Fruit fly (Drosophila melanogaster) whole organism, embryonic: Measurements from ENCODE around the gene Ilp7.

Source experiments
- Abd-B ChIP-seq: fragments of 200-800 bp; sonication (Bioruptor generic); optimal IDR thresholded peaks from 2 replicates; lab custom pipeline; 2018; ENCODE audit warnings: missing biosample characterization, mild to moderate bottlenecking, missing genetic modification characterization, moderate library complexity
- Aef1 ChIP-seq: fragments of 200-800 bp; sonication (Bioruptor generic); IDR thresholded peaks from 3 replicates; pipeline ENCODE4 v1.3.6; 2022; ENCODE audit warnings: missing biosample characterization, missing genetic modification characterization
- CG10366 ChIP-seq: fragments of 200-800 bp; sonication (Bioruptor generic); IDR thresholded peaks from 2 replicates; pipeline ENCODE4 v1.3.6; 2022; ENCODE audit warnings: missing biosample characterization, missing genetic modification characterization
- CG12219 ChIP-seq: fragments of 200-800 bp; sonication (Bioruptor generic); optimal IDR thresholded peaks from 3 replicates; lab custom pipeline; 2018; ENCODE audit warnings: missing biosample characterization, mild to moderate bottlenecking, missing genetic modification characterization
- CG13624 ChIP-seq: fragments of 200-800 bp; sonication (Bioruptor generic); optimal IDR thresholded peaks from 2 replicates; lab custom pipeline; 2016; ENCODE audit warnings: missing biosample characterization, missing genetic modification characterization
- CG14965 ChIP-seq: fragments of 200-800 bp; sonication (Bioruptor generic); optimal IDR thresholded peaks from 2 replicates; lab custom pipeline; 2016; ENCODE audit warnings: missing biosample characterization, missing genetic modification characterization, borderline replicate concordance
- CG2129 ChIP-seq: fragments of 200-800 bp; sonication (Bioruptor generic); IDR thresholded peaks from 2 replicates; pipeline ENCODE4 v1.3.6; 2022; ENCODE audit warnings: missing biosample characterization, missing genetic modification characterization; ENCODE audit not compliant: partially characterized antibody
- CG2202 ChIP-seq: fragments of 200-800 bp; sonication (Bioruptor generic); optimal IDR thresholded peaks from 2 replicates; lab custom pipeline; 2018; ENCODE audit warnings: missing biosample characterization, mild to moderate bottlenecking, missing genetic modification characterization
- CG31441 ChIP-seq: fragments of 200-800 bp; sonication (Bioruptor generic); IDR thresholded peaks from 2 replicates; pipeline ENCODE4 v1.3.6; 2022; ENCODE audit warnings: missing biosample characterization, missing genetic modification characterization
- CG34224 ChIP-seq: fragments of 200-800 bp; sonication (Bioruptor generic); IDR thresholded peaks from 3 replicates; pipeline ENCODE4 v1.3.6; 2022; ENCODE audit warnings: missing biosample characterization, missing genetic modification characterization; ENCODE audit not compliant: partially characterized antibody
- CG4617 ChIP-seq: fragments of 200-800 bp; sonication (Bioruptor generic); optimal IDR thresholded peaks from 3 replicates; lab custom pipeline; 2016; ENCODE audit warnings: missing biosample characterization, missing genetic modification characterization, borderline replicate concordance
- CG4730 ChIP-seq: fragments of 200-800 bp; sonication (Bioruptor generic); IDR thresholded peaks from 2 replicates; pipeline ENCODE4 v1.3.6; 2022; ENCODE audit warnings: missing biosample characterization, missing genetic modification characterization
- CG5953 ChIP-seq: fragments of 200-800 bp; sonication (Bioruptor generic); IDR thresholded peaks from 2 replicates; pipeline ENCODE4 v1.3.6; 2022; ENCODE audit warnings: missing biosample characterization, missing genetic modification characterization
- CG6272 ChIP-seq: fragments of 200-800 bp; sonication (Bioruptor generic); IDR thresholded peaks from 2 replicates; pipeline ENCODE4 v1.3.6; 2022; ENCODE audit warnings: missing biosample characterization, missing genetic modification characterization
- CG6654 ChIP-seq: fragments of 200-800 bp; sonication (Bioruptor generic); optimal IDR thresholded peaks from 2 replicates; lab custom pipeline; 2017; ENCODE audit warnings: missing biosample characterization, mild to moderate bottlenecking, missing genetic modification characterization
- CG6791 ChIP-seq: fragments of 200-800 bp; sonication (Bioruptor generic); IDR thresholded peaks from 3 replicates; pipeline ENCODE4 v1.3.6; 2022; ENCODE audit warnings: missing biosample characterization, missing genetic modification characterization; ENCODE audit not compliant: partially characterized antibody
- CG7556 ChIP-seq: fragments of 200-800 bp; sonication (Bioruptor generic); optimal IDR thresholded peaks from 2 replicates; lab custom pipeline; 2017; ENCODE audit warnings: missing biosample characterization, mild to moderate bottlenecking, missing genetic modification characterization
- CG7928 ChIP-seq: fragments of 200-800 bp; sonication (Bioruptor generic); optimal IDR thresholded peaks from 2 replicates; lab custom pipeline; 2017; ENCODE audit warnings: missing biosample characterization, mild to moderate bottlenecking, missing genetic modification characterization
- CG8944 ChIP-seq: fragments of 200-800 bp; sonication (Bioruptor generic); optimal IDR thresholded peaks from 3 replicates; lab custom pipeline; 2016; ENCODE audit warnings: missing biosample characterization, missing genetic modification characterization
- CG9215 ChIP-seq: fragments of 200-800 bp; sonication (Bioruptor generic); IDR thresholded peaks from 2 replicates; pipeline ENCODE4 v1.3.6; 2022; ENCODE audit warnings: missing biosample characterization, missing genetic modification characterization
- CHES-1-like ChIP-seq: fragments of 200-800 bp; sonication (Bioruptor generic); optimal IDR thresholded peaks from 2 replicates; lab custom pipeline; 2016; ENCODE audit warnings: missing biosample characterization, missing genetic modification characterization
- CkIIα-i1 ChIP-seq: fragments of 200-800 bp; sonication (Bioruptor generic); IDR thresholded peaks from 2 replicates; pipeline ENCODE4 v1.3.6; 2022; ENCODE audit warnings: missing biosample characterization, missing genetic modification characterization
- GATAe ChIP-seq: fragments of 200-800 bp; sonication (Bioruptor generic); conservative IDR thresholded peaks from 2 replicates; pipeline ENCODE4 v1.3.6; 2022; ENCODE audit warnings: missing biosample characterization, missing genetic modification characterization
- Hmx ChIP-seq: fragments of 200-800 bp; sonication (Bioruptor generic); optimal IDR thresholded peaks from 2 replicates; lab custom pipeline; 2016; ENCODE audit warnings: missing biosample characterization, missing genetic modification characterization
- Hsf ChIP-seq: fragments of 200-800 bp; sonication (Bioruptor generic); optimal IDR thresholded peaks from 3 replicates; lab custom pipeline; 2016; ENCODE audit warnings: missing biosample characterization, missing genetic modification characterization
- Jarid2 ChIP-seq: fragments of 200-800 bp; sonication (Bioruptor generic); optimal IDR thresholded peaks from 3 replicates; lab custom pipeline; 2017; ENCODE audit warnings: mild to moderate bottlenecking, missing biosample characterization, missing genetic modification reagents, missing genetic modification characterization
- MTF-1 ChIP-seq: fragments of 200-800 bp; sonication (Bioruptor generic); optimal IDR thresholded peaks from 2 replicates; lab custom pipeline; 2018; ENCODE audit warnings: missing biosample characterization, mild to moderate bottlenecking, missing genetic modification characterization, borderline replicate concordance
- NFAT ChIP-seq: fragments of 200-800 bp; sonication (Bioruptor generic); IDR thresholded peaks from 2 replicates; pipeline ENCODE4 v1.3.6; 2022; ENCODE audit warnings: missing biosample characterization, missing genetic modification characterization
- NK7.1 ChIP-seq: fragments of 200-800 bp; sonication (Bioruptor generic); optimal IDR thresholded peaks from 3 replicates; lab custom pipeline; 2016; ENCODE audit warnings: missing biosample characterization, missing genetic modification characterization
- Sox100B ChIP-seq: fragments of 200-800 bp; sonication (Bioruptor generic); optimal IDR thresholded peaks from 3 replicates; lab custom pipeline; 2018; ENCODE audit warnings: missing biosample characterization, mild to moderate bottlenecking, missing genetic modification characterization
- Tbp ChIP-seq: fragments of >200 bp; optimal IDR thresholded peaks from 2 replicates; lab custom pipeline; 2018; ENCODE audit warnings: missing biosample characterization, missing genetic modification characterization
- bab2 ChIP-seq: fragments of 200-800 bp; sonication (Bioruptor generic); optimal IDR thresholded peaks from 2 replicates; lab custom pipeline; 2016; ENCODE audit warnings: missing biosample characterization, missing genetic modification characterization
- bcd ChIP-seq: fragments of 200-800 bp; sonication (Bioruptor generic); optimal IDR thresholded peaks from 2 replicates; lab custom pipeline; 2017; ENCODE audit warnings: missing biosample characterization, mild to moderate bottlenecking, missing genetic modification characterization
- bsh ChIP-seq, 2 experiments: fragments of 200-800 bp; sonication (Bioruptor generic); optimal IDR thresholded peaks; 2 replicates each; lab custom pipeline; 2017 to 2018; ENCODE audit warnings: mild to moderate bottlenecking in 2 of 2, missing biosample characterization in 2 of 2, missing genetic modification characterization in 2 of 2, moderate library complexity in 1 of 2
- btn ChIP-seq: fragments of 200-800 bp; sonication (Bioruptor generic); optimal IDR thresholded peaks from 2 replicates; lab custom pipeline; 2016; ENCODE audit warnings: missing biosample characterization, missing genetic modification characterization
- chm ChIP-seq: fragments of 200-800 bp; sonication (Bioruptor generic); IDR thresholded peaks from 2 replicates; pipeline ENCODE4 v1.3.6; 2022; ENCODE audit warnings: missing biosample characterization, missing genetic modification characterization
- croc ChIP-seq: fragments of 200-800 bp; sonication (Bioruptor generic); conservative IDR thresholded peaks from 3 replicates; pipeline ENCODE4 v1.3.6; 2022; ENCODE audit warnings: missing biosample characterization, missing genetic modification characterization
- crol ChIP-seq: fragments of 200-800 bp; sonication (Bioruptor generic); IDR thresholded peaks from 2 replicates; pipeline ENCODE4 v1.3.6; 2022; ENCODE audit warnings: missing biosample characterization, missing genetic modification characterization
- dati ChIP-seq: fragments of 200-800 bp; sonication (Bioruptor generic); IDR thresholded peaks from 2 replicates; pipeline ENCODE4 v1.3.6; 2022; ENCODE audit warnings: missing biosample characterization, missing genetic modification characterization
- dmrt11E ChIP-seq: fragments of 200-800 bp; sonication (Bioruptor generic); optimal IDR thresholded peaks from 3 replicates; lab custom pipeline; 2018; ENCODE audit warnings: missing biosample characterization, mild to moderate bottlenecking, missing genetic modification characterization, moderate library complexity
- ems ChIP-seq: fragments of 200-800 bp; sonication (Bioruptor generic); optimal IDR thresholded peaks from 3 replicates; lab custom pipeline; 2016; ENCODE audit warnings: missing biosample characterization, missing genetic modification characterization
- ftz-f1 ChIP-seq: fragments of 200-800 bp; sonication (Bioruptor generic); optimal IDR thresholded peaks from 2 replicates; lab custom pipeline; 2016; ENCODE audit warnings: missing biosample characterization, missing genetic modification characterization
- gro ChIP-seq: fragments of 200-800 bp; sonication (Bioruptor generic); optimal IDR thresholded peaks from 2 replicates; lab custom pipeline; 2016; ENCODE audit warnings: missing biosample characterization, missing genetic modification characterization
- gsb-n ChIP-seq: fragments of 200-800 bp; sonication (Bioruptor generic); optimal IDR thresholded peaks from 3 replicates; lab custom pipeline; 2018; ENCODE audit warnings: missing biosample characterization, mild to moderate bottlenecking, missing genetic modification characterization
- gt ChIP-seq: fragments of 200-800 bp; sonication (Bioruptor generic); IDR thresholded peaks from 2 replicates; pipeline ENCODE4 v1.3.6; 2022; ENCODE audit warnings: missing biosample characterization, missing genetic modification characterization
- kay ChIP-seq: fragments of 200-800 bp; sonication (Bioruptor generic); optimal IDR thresholded peaks from 2 replicates; lab custom pipeline; 2016; ENCODE audit warnings: missing biosample characterization, missing genetic modification characterization
- lab ChIP-seq: fragments of 200-800 bp; sonication (Bioruptor generic); optimal IDR thresholded peaks from 3 replicates; lab custom pipeline; 2017; ENCODE audit warnings: missing biosample characterization, missing genetic modification characterization, mild to moderate bottlenecking, moderate library complexity, missing genetic modification reagents
- salm ChIP-seq: fragments of 200-800 bp; sonication (Bioruptor generic); optimal IDR thresholded peaks from 2 replicates; lab custom pipeline; 2018; ENCODE audit warnings: missing biosample characterization, mild to moderate bottlenecking, missing genetic modification characterization
- scrt ChIP-seq: fragments of 200-800 bp; sonication (Bioruptor generic); optimal IDR thresholded peaks from 2 replicates; lab custom pipeline; 2018; ENCODE audit warnings: missing biosample characterization, mild to moderate bottlenecking, missing genetic modification characterization, moderate library complexity
- tna ChIP-seq: fragments of 200-800 bp; sonication (Bioruptor generic); IDR thresholded peaks from 2 replicates; pipeline ENCODE4 v1.3.6; 2022; ENCODE audit warnings: missing biosample characterization, missing genetic modification characterization; ENCODE audit not compliant: partially characterized antibody

The Ilp7 gene

dm6 chrX:3687837-3688375 lies 20.5 kb downstream of the Ilp7 start (continued):
- peak; percentile 36 for TF ChIP-seq Abd-B
- TF ChIP-seq scrt (GFP tag; lab: Kevin White, UChicago): peak; percentile 42
- TF ChIP-seq Hsf: peak; percentile 47
- no peak for TF ChIP-seq tna (GFP tag; lab: Robert Waterston, UW)
- TF ChIP-seq gt: no peak
- peak; percentile 24 for TF ChIP-seq CG6654 (GFP tag; lab: Kevin White, UChicago)
- peak; percentile 36 for TF ChIP-seq CG2202 (tag; lab: Kevin White, UChicago)
- no peak for TF ChIP-seq NK7.1
- peak; percentile 10; the same call in 1 of the 2 replicates for TF ChIP-seq CG9215
- no peak for TF ChIP-seq CG2129 (GFP tag; lab: Robert Waterston, UW)
- TF ChIP-seq crol (GFP tag; lab: Robert Waterston, UW): no peak
- peak; percentile 65 for TF ChIP-seq bcd (GFP tag; lab: Kevin White, UChicago)
- peak; percentile 53 for TF ChIP-seq CG10366 (GFP tag; lab: Robert Waterston, UW)
- no peak for TF ChIP-seq Hmx (GFP tag; lab: Kevin White, UChicago)
- TF ChIP-seq salm (tag; lab: Kevin White, UChicago): peak; percentile 55
- TF ChIP-seq gsb-n (tag; lab: Kevin White, UChicago): peak; percentile 24
- peak; percentile 14 for TF ChIP-seq Jarid2 (GFP tag; lab: Kevin White, UChicago)
- no peak for TF ChIP-seq GATAe
- TF ChIP-seq NFAT (GFP tag; lab: Robert Waterston, UW): no peak
- no peak for TF ChIP-seq gro (GFP tag; lab: Kevin White, UChicago)
- no peak for TF ChIP-seq MTF-1 (GFP tag; lab: Kevin White, UChicago)
- no peak for TF ChIP-seq CG14965
- peak; percentile 18; the same call in 1 of the 3 replicates for TF ChIP-seq CG34224 (GFP tag; lab: Robert Waterston, UW)
- TF ChIP-seq chm: peak; percentile 69
- peak; percentile 60 for TF ChIP-seq CG8944
- peak; percentile 64; the same call in 1 of the 2 replicates for TF ChIP-seq CG5953
- peak; percentile 57 for TF ChIP-seq ems (GFP tag; lab: Kevin White, UChicago)
- peak; percentile 64 for TF ChIP-seq bab2 (GFP tag; lab: Kevin White, UChicago)
- no peak for TF ChIP-seq CkIIα-i1 (GFP tag; lab: Robert Waterston, UW)
- TF ChIP-seq CG7928 (GFP tag; lab: Kevin White, UChicago): no peak
- TF ChIP-seq Aef1: 0 out of 3 replicates have a peak, but pooled peaks have one; percentile 19
- peak; percentile 74 for TF ChIP-seq lab (GFP tag; lab: Kevin White, UChicago)
- TF ChIP-seq CG6791: no peak
- peak; percentile 28 for TF ChIP-seq CHES-1-like
- TF ChIP-seq croc (GFP tag; lab: Robert Waterston, UW): no peak
- TF ChIP-seq dati (GFP tag; lab: Robert Waterston, UW): no peak
- peak; percentile 39 to 79 for TF ChIP-seq bsh (GFP tag; optimal IDR thresholded peaks at IDR 0.05; lab: Kevin White, UChicago)
- TF ChIP-seq Sox100B (GFP tag; lab: Kevin White, UChicago): peak; percentile 19
- peak; percentile 70 for TF ChIP-seq CG12219 (GFP tag; lab: Kevin White, UChicago)
- no peak for TF ChIP-seq ftz-f1 (GFP tag; lab: Kevin White, UChicago)
- peak; percentile 71 for TF ChIP-seq dmrt11E (tag; lab: Kevin White, UChicago)
- TF ChIP-seq CG7556 (GFP tag; lab: Kevin White, UChicago): peak; percentile 62
- peak; percentile 7 for TF ChIP-seq kay (GFP tag; lab: Kevin White, UChicago)
- TF ChIP-seq CG4730: 0 out of 2 replicates have a peak, but pooled peaks have one; percentile 7
- peak; percentile 30 for TF ChIP-seq btn
- TF ChIP-seq CG4617 (GFP tag; lab: Kevin White, UChicago): no peak
- no peak for TF ChIP-seq Tbp (GFP tag; lab: Kevin White, UChicago)
- peak; percentile 36; the same call in 1 of the 2 replicates for TF ChIP-seq CG6272 (GFP tag; lab: Robert Waterston, UW)
- TF ChIP-seq CG13624 (GFP tag; lab: Kevin White, UChicago): peak; percentile 58
- TF ChIP-seq CG31441 (GFP tag; lab: Robert Waterston, UW): peak; percentile 72
